2 fruit fly cellular contexts compared by ENCODE assay signal in the genomic region with DNA sequence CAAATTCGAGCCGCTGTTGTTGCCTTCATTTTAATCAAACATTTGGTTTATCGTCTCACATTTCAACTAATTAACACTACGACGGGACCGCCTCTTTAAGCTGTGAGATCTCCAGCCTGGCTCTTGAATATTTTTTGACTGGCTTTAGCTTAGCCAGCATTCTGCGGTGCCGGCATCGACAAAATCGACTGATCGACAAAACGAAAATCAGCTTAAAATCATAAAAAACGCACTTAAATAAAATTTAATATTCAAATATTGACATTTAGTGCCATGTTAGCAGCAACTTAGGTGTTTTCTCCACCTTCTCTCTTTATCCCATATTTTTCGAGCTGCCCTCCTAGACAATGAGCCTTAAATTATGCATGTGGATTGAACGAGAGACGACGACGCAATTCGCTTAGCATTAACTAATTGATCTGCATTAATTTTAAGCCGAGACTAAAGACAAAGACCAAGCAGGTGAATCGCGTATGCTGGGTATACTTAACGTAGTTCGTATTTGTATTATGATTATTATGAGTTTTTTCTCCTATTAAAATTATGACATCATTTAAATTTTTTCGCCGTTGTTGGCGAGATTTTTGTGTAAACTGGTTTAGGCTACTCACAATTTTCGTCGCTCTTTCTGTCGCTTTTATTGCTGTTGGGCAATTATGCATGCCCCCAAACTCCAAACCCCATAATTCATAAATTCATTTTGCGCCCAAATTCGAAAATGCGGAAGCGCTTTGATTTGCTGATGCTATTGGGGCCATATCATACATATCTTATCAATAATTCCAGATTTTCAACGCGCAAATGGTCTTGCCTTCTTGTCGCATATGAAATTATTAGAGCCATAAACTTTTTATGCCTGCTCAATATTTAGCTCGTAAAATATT.
TF ChIP-seq lines count a peak whose summit lies in the region.

No protein-coding gene starts in this region.

- no peak for TF ChIP-seq CTCF in whole organism, embryonic (GFP tag; optimal IDR thresholded peaks at IDR 0.05; lab: Kevin White, UChicago)

TF ChIP-seq in whole organism, embryonic, 481 proteins besides CTCF, POLR2A, EP300 and RAD21:
- TF ChIP-seq Eip74EF (GFP tag; optimal IDR thresholded peaks at IDR 0.05; lab: Kevin White, UChicago): peak in 1 of 2 experiments; percentile 63
- no peak for TF ChIP-seq Sox100B (GFP tag; optimal IDR thresholded peaks at IDR 0.05; lab: Kevin White, UChicago)
- peak; percentile 80 for TF ChIP-seq abd-A (tag; optimal IDR thresholded peaks at IDR 0.05; lab: Kevin White, UChicago)
- TF ChIP-seq CG7786 (GFP tag; optimal IDR thresholded peaks at IDR 0.05; lab: Kevin White, UChicago): no peak
- TF ChIP-seq Vsx1 (GFP tag; optimal IDR thresholded peaks at IDR 0.05; lab: Kevin White, UChicago): peak; percentile 44
- 0 out of 4 replicates have a peak, but pooled peaks have one; percentile 56 for TF ChIP-seq chinmo (GFP tag; IDR thresholded peaks at IDR 0.05; lab: Robert Waterston, UW; ENCODE audit: partially characterized antibody)
- peak; percentile 86 for TF ChIP-seq Awh (GFP tag; IDR thresholded peaks at IDR 0.05; lab: Robert Waterston, UW)
- peak; percentile 25 for TF ChIP-seq sens (GFP tag; lab: Kevin White, UChicago)
- TF ChIP-seq oc (tag; optimal IDR thresholded peaks at IDR 0.05; lab: Kevin White, UChicago): peak; percentile 90
- TF ChIP-seq CG7357 (GFP tag; IDR thresholded peaks at IDR 0.05; lab: Robert Waterston, UW): no peak
- peak; percentile 42 for TF ChIP-seq sd (tag; optimal IDR thresholded peaks at IDR 0.05; lab: Kevin White, UChicago)
- TF ChIP-seq croc (GFP tag; conservative IDR thresholded peaks at IDR 0.05; lab: Robert Waterston, UW): no peak

TF ChIP-seq in whole organism, prepupa, 60 proteins besides CTCF, POLR2A, EP300 and RAD21:
- TF ChIP-seq Blimp-1 (GFP tag; optimal IDR thresholded peaks at IDR 0.05; lab: Kevin White, UChicago) (no peak), svp (GFP tag; lab: Kevin White, UChicago) (peak; percentile 52), Sox15 (GFP tag; optimal IDR thresholded peaks at IDR 0.05; lab: Kevin White, UChicago) (no peak), CG11294 (GFP tag; IDR thresholded peaks at IDR 0.05; lab: Robert Waterston, UW) (no peak), CG11762 (GFP tag; optimal IDR thresholded peaks at IDR 0.05; lab: Kevin White, UChicago; ENCODE audit: insufficient read depth) (no peak), ss (GFP tag; optimal IDR thresholded peaks at IDR 0.05; lab: Kevin White, UChicago) (no peak), Ets21C (GFP tag; optimal IDR thresholded peaks at IDR 0.05; lab: Kevin White, UChicago) (no peak)
TF ChIP-seq in whole organism, prepupa: peak in this region for 1.
